ENCODE assay signal across 2 worm cellular contexts in the genomic region with DNA sequence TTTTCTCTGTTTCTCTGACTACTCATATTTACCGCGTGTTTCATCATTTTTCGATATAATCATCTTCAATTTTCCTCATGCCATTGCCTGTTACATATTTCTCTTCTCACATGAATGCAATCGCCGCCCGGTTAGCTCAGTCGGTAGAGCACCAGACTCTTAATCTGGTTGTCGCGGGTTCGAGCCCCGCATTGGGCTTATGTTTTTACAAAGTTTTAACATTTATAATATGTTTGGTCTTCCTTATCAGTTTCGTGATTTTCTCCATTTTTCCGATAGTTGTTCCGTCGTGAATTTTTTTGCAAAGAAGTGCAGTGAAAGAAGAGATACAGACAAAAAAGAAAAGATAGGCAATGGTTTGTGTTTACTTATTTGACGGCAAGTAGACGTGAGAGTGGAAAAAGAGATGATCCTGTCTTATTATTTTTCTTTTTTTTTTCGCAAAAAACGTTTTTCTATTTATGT.
TF ChIP-seq lines count a peak whose summit lies in the region.

No protein-coding gene starts in this region.

TF ChIP-seq in whole organism, L1 larva, 84 proteins besides CTCF, POLR2A, EP300 and RAD21 (continued from another document):
- TF ChIP-seq ceh-90 (tag; optimal IDR thresholded peaks at IDR 0.05; lab: Kevin White, UChicago): no peak
- no peak for TF ChIP-seq ceh-63 (GFP tag; optimal IDR thresholded peaks at IDR 0.05; lab: Kevin White, UChicago)
- TF ChIP-seq unc-86 (tag; optimal IDR thresholded peaks at IDR 0.05; lab: Kevin White, UChicago): peak; percentile 24
- peak in 1 of 2 experiments; percentile 56 for TF ChIP-seq mdl-1 (tag; optimal IDR thresholded peaks at IDR 0.05; lab: Kevin White, UChicago)
- TF ChIP-seq nhr-47 (tag; optimal IDR thresholded peaks at IDR 0.05; lab: Kevin White, UChicago): peak; percentile 86
- TF ChIP-seq F16B12.6 (tag; optimal IDR thresholded peaks at IDR 0.05; lab: Kevin White, UChicago): no peak
- TF ChIP-seq zag-1 (tag; optimal IDR thresholded peaks at IDR 0.05; lab: Kevin White, UChicago): no peak
- no peak for TF ChIP-seq hlh-17 (GFP tag; optimal IDR thresholded peaks at IDR 0.05; lab: Kevin White, UChicago; ENCODE audit: borderline replicate concordance)
- TF ChIP-seq lin-14 (GFP tag; optimal IDR thresholded peaks at IDR 0.05; lab: Kevin White, UChicago): peak; percentile 85
- TF ChIP-seq sptf-1 (tag; optimal IDR thresholded peaks at IDR 0.05; lab: Kevin White, UChicago): no peak
- TF ChIP-seq hpl-2 (GFP tag; optimal IDR thresholded peaks at IDR 0.05; lab: Kevin White, UChicago): peak; percentile 71
- TF ChIP-seq nhr-28 (tag; optimal IDR thresholded peaks at IDR 0.05; lab: Kevin White, UChicago): no peak
- no peak for TF ChIP-seq C04F5.9 (tag; optimal IDR thresholded peaks at IDR 0.05; lab: Kevin White, UChicago)
- peak; percentile 34; the same call in 1 of the 2 replicates for TF ChIP-seq mab-9 (GFP tag; IDR thresholded peaks at IDR 0.05; lab: Robert Waterston, UW)
- TF ChIP-seq unc-62 (GFP tag; optimal IDR thresholded peaks at IDR 0.05; lab: Kevin White, UChicago): no peak
- TF ChIP-seq tbx-2 (tag; optimal IDR thresholded peaks at IDR 0.05; lab: Kevin White, UChicago): peak; percentile 75
- peak; percentile 74 for TF ChIP-seq irx-1 (tag; optimal IDR thresholded peaks at IDR 0.05; lab: Kevin White, UChicago)
- no peak for TF ChIP-seq hlh-4 (tag; optimal IDR thresholded peaks at IDR 0.05; lab: Kevin White, UChicago)
- no peak for TF ChIP-seq zip-4 (GFP tag; optimal IDR thresholded peaks at IDR 0.05; lab: Kevin White, UChicago)
- peak in 2 of 3 experiments; percentile 27 to 59 for TF ChIP-seq ceh-82 (tag; optimal IDR thresholded peaks at IDR 0.05; lab: Kevin White, UChicago)
- no peak for TF ChIP-seq lin-15B (tag; optimal IDR thresholded peaks at IDR 0.05; lab: Kevin White, UChicago)
- no peak for TF ChIP-seq nhr-11 (tag; optimal IDR thresholded peaks at IDR 0.05; lab: Kevin White, UChicago)
- peak; percentile 80 for TF ChIP-seq swsn-7 (tag; optimal IDR thresholded peaks at IDR 0.05; lab: Kevin White, UChicago)
- peak; percentile 62 for TF ChIP-seq unc-130 (tag; optimal IDR thresholded peaks at IDR 0.05; lab: Kevin White, UChicago)
- TF ChIP-seq ztf-11 (tag; optimal IDR thresholded peaks at IDR 0.05; lab: Kevin White, UChicago): peak in 1 of 2 experiments; percentile 65
- peak; percentile 70 for TF ChIP-seq C16A3.4 (tag; optimal IDR thresholded peaks at IDR 0.05; lab: Kevin White, UChicago)

TF ChIP-seq in whole organism, young adult, 124 proteins besides CTCF, POLR2A, EP300 and RAD21 (continued from another document):
- TF ChIP-seq aptf-3 (GFP tag; IDR thresholded peaks at IDR 0.05; lab: Robert Waterston, UW): no peak
- TF ChIP-seq B0019.2 (GFP tag; conservative IDR thresholded peaks at IDR 0.05; lab: Robert Waterston, UW): 0 out of 2 replicates have a peak, but pooled peaks have one; percentile 14
- peak; percentile 19 for TF ChIP-seq ets-4 (GFP tag; optimal IDR thresholded peaks at IDR 0.05; lab: Kevin White, UChicago)
- TF ChIP-seq hmg-20 (GFP tag; IDR thresholded peaks at IDR 0.05; lab: Robert Waterston, UW): peak; percentile 80
- peak; percentile 12 for TF ChIP-seq hlh-12 (tag; optimal IDR thresholded peaks at IDR 0.05; lab: Kevin White, UChicago)
- TF ChIP-seq dpff-1 (tag; optimal IDR thresholded peaks at IDR 0.05; lab: Kevin White, UChicago): no peak
- TF ChIP-seq Y95B8A.8 (GFP tag; IDR thresholded peaks at IDR 0.05; lab: Robert Waterston, UW): peak; percentile 73; the same call in 1 of the 2 replicates
- peak; percentile 59 for TF ChIP-seq K12H6.12 (tag; optimal IDR thresholded peaks at IDR 0.05; lab: Kevin White, UChicago)
- no peak for TF ChIP-seq zfh-2 (GFP tag; conservative IDR thresholded peaks at IDR 0.05; lab: Robert Waterston, UW)
- peak; percentile 94 for TF ChIP-seq die-1 (tag; optimal IDR thresholded peaks at IDR 0.05; lab: Kevin White, UChicago)
- no peak for TF ChIP-seq sdz-38 (tag; optimal IDR thresholded peaks at IDR 0.05; lab: Kevin White, UChicago)
- TF ChIP-seq F52B5.7 (tag; optimal IDR thresholded peaks at IDR 0.05; lab: Kevin White, UChicago): peak; percentile 37
- no peak for TF ChIP-seq nfya-2 (GFP tag; IDR thresholded peaks at IDR 0.05; lab: Robert Waterston, UW)
- TF ChIP-seq nhr-90 (tag; optimal IDR thresholded peaks at IDR 0.05; lab: Kevin White, UChicago): peak; percentile 92
- TF ChIP-seq lag-1 (GFP tag; IDR thresholded peaks at IDR 0.05; lab: Robert Waterston, UW): no peak
- peak; percentile 87 for TF ChIP-seq F23B12.7 (tag; optimal IDR thresholded peaks at IDR 0.05; lab: Kevin White, UChicago; ENCODE audit: insufficient read depth)
- TF ChIP-seq rcor-1 (GFP tag; IDR thresholded peaks at IDR 0.05; lab: Robert Waterston, UW): peak; percentile 64; the same call in 1 of the 2 replicates
- peak; percentile 81 for TF ChIP-seq ztf-26 (tag; optimal IDR thresholded peaks at IDR 0.05; lab: Kevin White, UChicago)
- TF ChIP-seq ccch-3 (GFP tag; optimal IDR thresholded peaks at IDR 0.05; lab: Kevin White, UChicago): no peak
- peak; percentile 62 to 86 for TF ChIP-seq rec-8 (tag; optimal IDR thresholded peaks at IDR 0.05; lab: Kevin White, UChicago)
- peak; percentile 48 for TF ChIP-seq ztf-3 (GFP tag; optimal IDR thresholded peaks at IDR 0.05; lab: Kevin White, UChicago)
- TF ChIP-seq C06A6.2 (GFP tag; conservative IDR thresholded peaks at IDR 0.05; lab: Robert Waterston, UW): peak; percentile 60; the same call in 1 of the 2 replicates
- no peak for TF ChIP-seq tbx-9 (tag; optimal IDR thresholded peaks at IDR 0.05; lab: Kevin White, UChicago; ENCODE audit: borderline replicate concordance)
- TF ChIP-seq athp-1 (tag; optimal IDR thresholded peaks at IDR 0.05; lab: Kevin White, UChicago): peak; percentile 54
- TF ChIP-seq Y53G8AR.9 (GFP tag; conservative IDR thresholded peaks at IDR 0.05; lab: Robert Waterston, UW): 0 out of 2 replicates have a peak, but pooled peaks have one; percentile 73
- no peak for TF ChIP-seq egl-18 (GFP tag; IDR thresholded peaks at IDR 0.05; lab: Robert Waterston, UW)
- no peak for TF ChIP-seq bed-1 (GFP tag; IDR thresholded peaks at IDR 0.05; lab: Robert Waterston, UW)
- peak; percentile 93 for TF ChIP-seq mxl-1 (tag; optimal IDR thresholded peaks at IDR 0.05; lab: Kevin White, UChicago)
- TF ChIP-seq him-1 (tag; optimal IDR thresholded peaks at IDR 0.05; lab: Kevin White, UChicago): peak; percentile 94
- TF ChIP-seq D2030.7 (GFP tag; IDR thresholded peaks at IDR 0.05; lab: Robert Waterston, UW): peak; percentile 69
- peak; percentile 24; the same call in 1 of the 2 replicates for TF ChIP-seq egrh-3 (GFP tag; IDR thresholded peaks at IDR 0.05; lab: Robert Waterston, UW)
- TF ChIP-seq ama-1 (optimal IDR thresholded peaks at IDR 0.05; lab: Kevin White, UChicago): no peak
- peak; percentile 52 to 91 for TF ChIP-seq ama-1 (GFP tag; optimal IDR thresholded peaks at IDR 0.05; lab: Kevin White, UChicago)
TF ChIP-seq in whole organism, young adult: peak in this region for 94.
